Fruit fly (Drosophila melanogaster) whole organism: ENCODE measurements around the gene Cbs.

Source experiments
- CG8478 ChIP-seq: fragments of >200 bp; optimal IDR thresholded peaks from 2 replicates; lab custom pipeline; 2018; ENCODE audit warnings: inconsistent platforms
- Dll ChIP-seq: fragments of >200 bp; optimal IDR thresholded peaks from 2 replicates; lab custom pipeline; 2017
- EcR ChIP-seq, 2 experiments: fragments of >200 bp; optimal IDR thresholded peaks; 2 replicates each; lab custom pipeline; 2017; ENCODE audit warnings: missing biosample characterization in 2 of 2, missing genetic modification characterization in 2 of 2, missing genetic modification reagents in 2 of 2
- pan ChIP-seq: fragments of >200 bp; optimal IDR thresholded peaks from 2 replicates; lab custom pipeline; 2017
- usp ChIP-seq: fragments of >200 bp; optimal IDR thresholded peaks from 2 replicates; lab custom pipeline; 2017; ENCODE audit warnings: missing biosample characterization, missing genetic modification characterization, mixed read lengths

- no peak for TF ChIP-seq pan (lab: Kevin White, UChicago)
- TF ChIP-seq usp (GFP tag; lab: Kevin White, UChicago): no peak
- no peak for TF ChIP-seq Dll (lab: Kevin White, UChicago)
- no peak for TF ChIP-seq EcR (GFP tag; optimal IDR thresholded peaks at IDR 0.05; lab: Kevin White, UChicago)
- no peak for TF ChIP-seq CG8478 (lab: Kevin White, UChicago)
Measured at dm6 chrX:21025788-21026187, 19.1 kb upstream of the Cbs start, which contains the start of gene r-cup.
